Worm (Caenorhabditis elegans): ENCODE results near the gene trim-21.

The trim-21 gene

DNA sequence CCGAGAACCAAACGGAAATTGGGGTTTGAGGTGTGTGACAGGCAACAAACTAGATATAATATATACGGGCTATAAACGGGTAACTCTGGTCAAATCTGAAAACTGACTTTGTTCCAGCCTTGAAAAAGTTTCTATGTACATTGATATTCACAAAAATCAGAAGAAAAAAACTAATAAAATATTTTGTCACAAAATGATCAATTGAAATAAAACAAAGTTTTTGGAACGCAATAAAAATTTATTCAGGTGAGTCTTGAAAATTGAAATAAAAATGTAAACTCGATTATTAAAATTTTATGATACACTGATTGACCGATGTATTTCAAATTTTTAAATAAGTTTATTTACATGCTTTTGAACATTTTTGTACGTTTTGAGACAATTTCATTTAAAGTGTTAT, 10.3 kb downstream of the trim-21 start, which contains the start of gene B0281.6:
TSS of gene B0281.6 (minus strand) at position 101 of the 400 bp plus-strand sequence.
- TF ChIP-seq K12H6.12 (tag; optimal IDR thresholded peaks at IDR 0.05) (no peak), athp-1 (tag; optimal IDR thresholded peaks at IDR 0.05) (no peak), bed-1 (GFP tag; IDR thresholded peaks at IDR 0.05) (no peak), aptf-3 (GFP tag; IDR thresholded peaks at IDR 0.05) (no peak), tlf-1 (GFP tag; optimal IDR thresholded peaks at IDR 0.05) (no peak), ceh-58 (GFP tag; IDR thresholded peaks at IDR 0.05) (no peak), lir-1 (GFP tag; conservative IDR thresholded peaks at IDR 0.05) (no peak), F52B5.7 (tag; optimal IDR thresholded peaks at IDR 0.05) (no peak), attf-6 (GFP tag; IDR thresholded peaks at IDR 0.05) (no peak), F10E7.11 (tag; optimal IDR thresholded peaks at IDR 0.05) (no peak), ceh-91 (GFP tag; IDR thresholded peaks at IDR 0.05) (no peak), Y67H2A.10 (GFP tag; conservative IDR thresholded peaks at IDR 0.05) (no peak), lag-1 (GFP tag; IDR thresholded peaks at IDR 0.05) (no peak), F37B4.10 (GFP tag; IDR thresholded peaks at IDR 0.05) (no peak), hsf-1 (GFP tag; IDR thresholded peaks at IDR 0.05) (no peak), hlh-26 (GFP tag; conservative IDR thresholded peaks at IDR 0.05) (no peak)

DNA sequence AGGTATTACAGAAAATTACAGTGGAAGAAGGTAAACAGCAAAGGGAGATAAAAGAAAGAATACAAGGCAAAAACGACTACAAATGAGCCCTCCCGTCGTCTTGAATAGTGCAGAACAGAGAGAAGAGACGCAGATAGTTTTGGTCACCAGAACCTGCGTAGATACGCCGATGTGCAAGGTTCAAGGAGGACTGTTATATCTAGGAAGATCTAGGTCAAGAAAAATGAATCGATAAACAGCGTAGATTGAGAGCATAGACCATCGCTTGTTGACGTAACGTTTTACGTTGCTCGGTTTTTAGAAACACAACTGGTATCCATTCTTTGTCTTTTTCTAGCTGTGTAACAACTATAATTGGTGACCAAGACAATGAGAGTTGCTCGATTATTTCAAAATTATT, 11.8 kb downstream of the trim-21 start, which contains the start of gene B0281.5:
TSS of gene B0281.5 (minus strand) at position 101 of the 400 bp plus-strand sequence.
- TF ChIP-seq lag-1 (GFP tag; IDR thresholded peaks at IDR 0.05): no peak
- no peak for TF ChIP-seq nhr-90 (tag; optimal IDR thresholded peaks at IDR 0.05)
- TF ChIP-seq let-526 (GFP tag; IDR thresholded peaks at IDR 0.05): no peak
- TF ChIP-seq zim-3 (tag; optimal IDR thresholded peaks at IDR 0.05): no peak
- no peak for TF ChIP-seq F57C9.4 (tag; optimal IDR thresholded peaks at IDR 0.05)
- TF ChIP-seq F23B12.7 (tag; optimal IDR thresholded peaks at IDR 0.05; ENCODE audit: insufficient read depth): no peak
- no peak for TF ChIP-seq repo-1 (tag; optimal IDR thresholded peaks at IDR 0.05)
- TF ChIP-seq gei-17 (GFP tag; optimal IDR thresholded peaks at IDR 0.05): no peak
- TF ChIP-seq attf-6 (GFP tag; IDR thresholded peaks at IDR 0.05): no peak
- no peak for TF ChIP-seq B0336.3 (GFP tag; IDR thresholded peaks at IDR 0.05)
- TF ChIP-seq Y95B8A.8 (GFP tag; IDR thresholded peaks at IDR 0.05): no peak
- TF ChIP-seq lin-35 (GFP tag; optimal IDR thresholded peaks at IDR 0.05): no peak
- TF ChIP-seq ama-1 (optimal IDR thresholded peaks at IDR 0.05): no peak
- no peak for TF ChIP-seq ama-1 (GFP tag; optimal IDR thresholded peaks at IDR 0.05)
- no peak for TF ChIP-seq madf-6 (GFP tag; IDR thresholded peaks at IDR 0.05)

- TF ChIP-seq Y56A3A.18 (GFP tag; IDR thresholded peaks at IDR 0.05): no peak
- no peak for TF ChIP-seq lsy-27 (tag; optimal IDR thresholded peaks at IDR 0.05; ENCODE audit: borderline replicate concordance, insufficient read depth)
- TF ChIP-seq attf-5 (GFP tag; optimal IDR thresholded peaks at IDR 0.05): no peak
- no peak for TF ChIP-seq nfya-1 (tag; optimal IDR thresholded peaks at IDR 0.05; ENCODE audit: borderline replicate concordance, insufficient read depth)
- no peak for TF ChIP-seq B0035.1 (tag; optimal IDR thresholded peaks at IDR 0.05)
- TF ChIP-seq attf-6 (GFP tag; IDR thresholded peaks at IDR 0.05): no peak
- TF ChIP-seq aptf-3 (GFP tag; IDR thresholded peaks at IDR 0.05): no peak
- TF ChIP-seq lag-1 (GFP tag; IDR thresholded peaks at IDR 0.05): no peak
- no peak for TF ChIP-seq tlf-1 (GFP tag; optimal IDR thresholded peaks at IDR 0.05)
- no peak for TF ChIP-seq F57A8.1 (GFP tag; optimal IDR thresholded peaks at IDR 0.05)
- TF ChIP-seq Y79H2A.3 (GFP tag; conservative IDR thresholded peaks at IDR 0.05): no peak
- TF ChIP-seq egrh-3 (GFP tag; IDR thresholded peaks at IDR 0.05): no peak
These were observed 13.9 kb downstream of the trim-21 start, which contains the start of gene B0281.4 for ce11 chrII:2298742-2299141. Gene B0281.4, minus strand, starts transcription at chrII:2298842.
